Worm (Caenorhabditis elegans) whole organism, midembryonic: Measurements from ENCODE around the gene sma-9.

Experiments used
- T22C8.4 ChIP-seq: fragments of 200-800 bp; sonication (Bioruptor generic); IDR thresholded peaks from 2 replicates; pipeline ENCODE4 v1.3.6; 2022; ENCODE audit warnings: missing genetic modification characterization, missing compliant biosample characterization
- cog-1 ChIP-seq: sonication (generic microtip); optimal IDR thresholded peaks from 2 replicates; lab custom pipeline; 2016; ENCODE audit warnings: missing genetic modification characterization, missing compliant biosample characterization
- flt-1 ChIP-seq: fragments of 200-800 bp; sonication (Bioruptor generic); IDR thresholded peaks from 2 replicates; pipeline ENCODE4 v1.3.6; 2022; ENCODE audit warnings: missing genetic modification characterization, missing compliant biosample characterization
- klf-2 ChIP-seq: fragments of 200-800 bp; sonication (Bioruptor generic); conservative IDR thresholded peaks from 2 replicates; pipeline ENCODE4 v1.3.6; 2022; ENCODE audit warnings: missing genetic modification reagents, missing genetic modification characterization, missing compliant biosample characterization
- med-1 ChIP-seq: sonication (generic microtip); optimal IDR thresholded peaks from 2 replicates; lab custom pipeline; 2017; ENCODE audit warnings: missing genetic modification characterization, mild to moderate bottlenecking, missing compliant biosample characterization, antibody characterized with exemption, missing genetic modification reagents; ENCODE audit not compliant: insufficient read depth
- ref-1 ChIP-seq: fragments of 200-800 bp; sonication (Bioruptor generic); conservative IDR thresholded peaks from 2 replicates; pipeline ENCODE4 v1.3.6; 2022; ENCODE audit warnings: missing genetic modification reagents, missing genetic modification characterization, missing compliant biosample characterization
- tab-1 ChIP-seq: fragments of 200-800 bp; sonication (Bioruptor generic); IDR thresholded peaks from 2 replicates; pipeline ENCODE4 v1.3.6; 2022; ENCODE audit warnings: missing genetic modification characterization, missing compliant biosample characterization
- ztf-23 ChIP-seq: fragments of 200-800 bp; sonication (Bioruptor generic); IDR thresholded peaks from 2 replicates; pipeline ENCODE4 v1.3.6; 2022; ENCODE audit warnings: missing genetic modification reagents, missing genetic modification characterization, missing compliant biosample characterization
- ztf-29 ChIP-seq: fragments of 200-800 bp; sonication (Bioruptor generic); IDR thresholded peaks from 2 replicates; pipeline ENCODE4 v1.3.6; 2022; ENCODE audit warnings: missing genetic modification reagents, missing genetic modification characterization, missing compliant biosample characterization

sma-9 gene

DNA sequence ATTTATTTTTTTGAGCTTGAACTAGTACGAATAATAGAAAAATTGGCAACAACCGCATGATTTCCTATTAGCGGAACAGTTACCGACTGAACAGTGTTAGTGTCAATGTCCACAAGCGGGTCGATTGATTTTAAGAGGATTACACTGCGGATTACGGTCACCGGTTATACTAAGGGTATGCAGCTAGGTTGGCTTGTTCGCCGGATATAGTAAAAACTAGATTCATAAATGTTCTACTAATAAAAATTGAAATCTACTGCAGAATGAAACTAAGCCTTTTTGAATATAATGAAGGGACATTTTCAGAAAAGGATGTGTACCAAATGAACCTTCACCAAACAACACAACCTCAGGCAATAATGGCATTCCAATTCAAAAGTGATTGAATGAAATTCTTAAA, 11.5 kb upstream of the sma-9 start, which contains the start of gene R07A4.4:
Gene R07A4.4 (minus strand): TSS at position 101 of the 400 bp plus-strand sequence.
- no peak for TF ChIP-seq ztf-23
- TF ChIP-seq ref-1 (GFP tag; lab: Robert Waterston, UW) = no peak
- no peak for TF ChIP-seq T22C8.4 (GFP tag; lab: Robert Waterston, UW)
- TF ChIP-seq ztf-29 (GFP tag; lab: Robert Waterston, UW) = no peak
- TF ChIP-seq tab-1 = no peak
- TF ChIP-seq cog-1 (tag; lab: Kevin White, UChicago) = no peak
- no peak for TF ChIP-seq flt-1
- no peak for TF ChIP-seq klf-2 (GFP tag; lab: Robert Waterston, UW)
- TF ChIP-seq med-1 = no peak

DNA sequence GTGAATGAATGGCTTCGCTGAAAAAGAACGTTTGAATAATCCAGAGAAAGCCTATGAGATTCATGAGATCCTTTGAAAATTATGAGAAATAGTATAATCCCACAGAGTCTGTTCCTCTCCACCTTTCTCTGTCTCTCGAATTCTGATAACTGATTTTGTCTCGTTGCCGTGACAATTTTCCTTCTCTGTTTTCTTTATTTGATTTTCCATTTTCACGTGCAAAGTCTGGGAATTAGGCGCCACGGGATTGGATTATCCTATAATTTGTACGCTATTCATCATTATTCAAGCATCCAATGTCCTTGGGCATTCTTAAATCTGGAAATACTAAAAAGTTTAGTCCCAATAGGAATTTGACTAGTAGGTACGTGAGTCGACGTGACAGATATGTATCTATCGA, 10.6 kb upstream of the sma-9 start:
- no peak for TF ChIP-seq T22C8.4 (GFP tag; lab: Robert Waterston, UW)
- TF ChIP-seq flt-1 = no peak
- no peak for TF ChIP-seq ref-1 (GFP tag; lab: Robert Waterston, UW)
- TF ChIP-seq med-1 = no peak
- no peak for TF ChIP-seq cog-1 (tag; lab: Kevin White, UChicago)
- no peak for TF ChIP-seq tab-1
- TF ChIP-seq ztf-23 = no peak
- no peak for TF ChIP-seq ztf-29 (GFP tag; lab: Robert Waterston, UW)
- no peak for TF ChIP-seq klf-2 (GFP tag; lab: Robert Waterston, UW)

DNA sequence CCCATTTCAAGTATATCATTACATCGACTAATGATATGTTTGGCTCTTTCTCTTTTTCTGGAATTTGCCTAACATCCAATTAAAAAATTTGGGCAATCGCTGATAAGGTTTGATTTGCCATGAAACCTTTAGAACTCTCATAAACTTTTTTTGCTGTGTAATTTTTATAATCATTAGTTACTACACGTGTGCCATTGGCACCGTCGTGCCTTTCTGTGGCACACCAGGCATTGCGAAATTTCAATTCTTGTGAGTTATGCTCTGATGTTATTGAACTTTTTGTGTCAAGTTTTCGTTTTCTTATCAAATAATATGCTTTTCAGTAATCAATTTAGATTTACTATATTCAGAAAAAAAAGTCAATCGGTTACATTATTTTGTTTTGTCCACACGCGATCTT, 8.1 kb upstream of the sma-9 start:
- TF ChIP-seq klf-2 (GFP tag; lab: Robert Waterston, UW) = no peak
- TF ChIP-seq tab-1 = no peak

DNA sequence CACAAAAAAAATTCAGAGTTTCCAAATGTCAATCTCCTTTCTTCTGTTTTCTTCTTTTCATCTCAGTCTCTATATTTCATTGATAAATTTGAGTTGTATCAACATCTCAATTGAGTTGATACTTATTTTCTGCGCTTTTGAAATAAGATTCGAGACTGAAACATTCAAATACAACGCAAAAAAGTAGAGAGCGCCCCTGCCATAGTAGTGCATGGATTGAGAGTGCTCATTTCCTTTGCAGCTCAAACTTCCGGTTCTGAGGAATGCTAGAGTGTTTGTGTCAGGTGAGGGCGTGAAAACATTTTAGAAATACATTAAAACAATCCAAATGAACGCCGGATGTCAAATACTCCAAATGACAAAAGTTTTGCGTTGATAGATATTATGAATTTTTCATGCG, 5.7 kb upstream of the sma-9 start:
- no peak for TF ChIP-seq ztf-23
- TF ChIP-seq cog-1 (tag; lab: Kevin White, UChicago) = no peak
- TF ChIP-seq flt-1 = no peak
- no peak for TF ChIP-seq tab-1
- no peak for TF ChIP-seq med-1
- TF ChIP-seq klf-2 (GFP tag; lab: Robert Waterston, UW) = no peak
- no peak for TF ChIP-seq T22C8.4 (GFP tag; lab: Robert Waterston, UW)
- no peak for TF ChIP-seq ref-1 (GFP tag; lab: Robert Waterston, UW)
- no peak for TF ChIP-seq ztf-29 (GFP tag; lab: Robert Waterston, UW)

ce11 chrX:10766123-10766622, 2.9 kb upstream of the sma-9 start:
- TF ChIP-seq cog-1 (tag; lab: Kevin White, UChicago) (peak; percentile 96), klf-2 (GFP tag; lab: Robert Waterston, UW) (no peak), ztf-23 (no peak), tab-1 (0 out of 2 replicates have a peak, but pooled peaks have one; percentile 28), T22C8.4 (GFP tag; lab: Robert Waterston, UW) (no peak), flt-1 (peak; percentile 64; the same call in 1 of the 2 replicates), ztf-29 (GFP tag; lab: Robert Waterston, UW) (no peak), ref-1 (GFP tag; lab: Robert Waterston, UW) (no peak), med-1 (no peak)

DNA sequence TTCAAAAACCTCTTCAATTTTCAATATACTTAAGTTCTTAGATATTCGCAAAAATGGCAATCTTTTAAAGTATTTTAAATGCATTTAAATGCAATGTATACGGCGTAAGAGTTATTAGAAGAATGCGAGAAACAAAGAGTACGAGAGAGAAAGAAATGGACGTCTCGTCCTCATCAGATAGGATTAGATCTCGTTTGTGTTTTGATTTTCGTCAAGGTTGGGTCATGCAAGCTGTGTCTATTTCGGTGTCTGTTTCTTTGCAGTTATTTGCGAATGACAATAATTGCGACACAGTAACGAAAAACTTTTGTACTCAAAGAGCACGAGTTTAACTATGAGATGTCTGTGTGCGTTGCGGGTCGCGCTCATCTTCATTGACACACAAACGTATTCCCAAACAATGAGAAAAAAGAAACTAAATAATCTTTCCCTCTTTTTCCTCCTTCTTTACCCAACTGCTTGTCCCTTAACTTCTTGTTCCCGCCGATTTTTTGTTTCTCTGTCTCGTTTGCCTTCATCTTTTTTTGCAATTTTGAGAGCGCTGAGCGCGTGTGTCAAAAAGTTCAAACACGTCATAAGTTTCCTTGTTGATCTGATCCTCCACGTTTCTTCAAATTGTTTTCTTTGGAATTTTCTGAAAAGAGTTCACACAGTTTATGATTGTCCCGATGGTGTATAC, 2.0 kb upstream of the sma-9 start:
- no peak for TF ChIP-seq ztf-29 (GFP tag; lab: Robert Waterston, UW)
- TF ChIP-seq T22C8.4 (GFP tag; lab: Robert Waterston, UW) = no peak
- TF ChIP-seq tab-1 = no peak
- TF ChIP-seq med-1 = no peak
- no peak for TF ChIP-seq ref-1 (GFP tag; lab: Robert Waterston, UW)
- no peak for TF ChIP-seq flt-1
- no peak for TF ChIP-seq cog-1 (tag; lab: Kevin White, UChicago)
- no peak for TF ChIP-seq ztf-23
- TF ChIP-seq klf-2 (GFP tag; lab: Robert Waterston, UW) = no peak

- TF ChIP-seq ztf-23 = no peak
- TF ChIP-seq T22C8.4 (GFP tag; lab: Robert Waterston, UW) = no peak
- 0 out of 2 replicates have a peak, but pooled peaks have one; percentile 19 for TF ChIP-seq flt-1
- TF ChIP-seq ref-1 (GFP tag; lab: Robert Waterston, UW) = no peak
- TF ChIP-seq med-1 = no peak
- TF ChIP-seq tab-1 = no peak
- no peak for TF ChIP-seq cog-1 (tag; lab: Kevin White, UChicago)
- no peak for TF ChIP-seq ztf-29 (GFP tag; lab: Robert Waterston, UW)
These were observed 1.4 kb upstream of the sma-9 start for ce11 chrX:10767669-10768068.

DNA sequence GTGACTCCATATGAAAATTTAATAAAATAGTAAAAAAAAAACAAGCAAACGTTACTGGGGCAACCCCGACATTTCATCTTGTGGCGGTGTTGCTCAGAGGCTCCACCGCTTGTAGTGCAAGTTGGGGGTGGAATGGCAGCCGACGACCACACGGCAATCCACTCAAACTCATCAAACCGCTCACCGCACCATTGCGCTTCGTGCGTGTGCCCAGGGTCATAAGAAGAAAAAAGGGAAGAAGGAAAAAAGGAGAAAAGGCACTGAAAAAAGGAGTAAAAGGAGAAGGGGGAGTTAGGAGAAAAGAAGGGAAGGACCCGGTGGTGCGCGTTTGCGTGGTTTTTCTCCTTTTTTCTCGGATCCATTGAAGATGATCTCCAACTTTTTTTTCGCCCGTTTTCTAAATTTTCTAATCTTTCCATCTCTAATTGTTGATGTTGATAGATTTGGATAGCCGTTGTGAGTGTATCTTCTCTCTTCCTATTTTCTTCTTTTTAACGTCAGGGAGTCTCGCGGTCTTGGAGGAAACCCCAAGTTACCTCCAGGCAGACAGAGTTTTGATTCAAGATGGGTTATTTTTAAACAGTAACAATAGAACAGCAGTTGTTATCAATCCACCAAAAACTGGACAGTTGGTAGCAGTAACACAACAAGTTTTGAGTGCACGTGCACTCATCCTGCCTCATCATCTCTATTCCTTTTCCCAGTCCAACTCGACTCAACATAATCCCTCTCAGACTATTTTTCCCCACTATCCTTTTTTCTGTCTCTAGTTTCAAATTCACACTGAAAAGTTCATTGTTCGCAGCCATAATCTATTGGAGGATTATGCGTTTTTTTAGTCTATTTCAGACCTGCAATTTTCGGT, 561 bp upstream of the sma-9 start:
- TF ChIP-seq med-1 = no peak
- TF ChIP-seq ztf-29 (GFP tag; lab: Robert Waterston, UW) = no peak
- no peak for TF ChIP-seq T22C8.4 (GFP tag; lab: Robert Waterston, UW)
- TF ChIP-seq flt-1 = no peak
- no peak for TF ChIP-seq ref-1 (GFP tag; lab: Robert Waterston, UW)
- TF ChIP-seq ztf-23 = no peak
- TF ChIP-seq tab-1 = no peak

ce11 chrX:10769959-10770358, 877 bp downstream of the sma-9 start:
- TF ChIP-seq ztf-29 (GFP tag; lab: Robert Waterston, UW) (no peak), T22C8.4 (GFP tag; lab: Robert Waterston, UW) (no peak), ref-1 (GFP tag; lab: Robert Waterston, UW) (no peak), tab-1 (no peak), ztf-23 (no peak), med-1 (no peak), cog-1 (tag; lab: Kevin White, UChicago) (no peak), flt-1 (no peak), klf-2 (GFP tag; lab: Robert Waterston, UW) (no peak)
